Fruit fly (Drosophila melanogaster) whole organism, wandering third instar larva: Measurements from ENCODE around the gene Ude.

Experiments
- Abd-B ChIP-seq: fragments of >200 bp; optimal IDR thresholded peaks from 2 replicates; lab custom pipeline; 2017; ENCODE audit warnings: missing biosample characterization, missing genetic modification characterization
- CG32264 ChIP-seq: fragments of 200-800 bp; sonication (Bioruptor generic); optimal IDR thresholded peaks from 2 replicates; lab custom pipeline; 2016; ENCODE audit warnings: missing biosample characterization, missing genetic modification characterization
- CG9705 ChIP-seq: fragments of 200-800 bp; sonication (Bioruptor generic); optimal IDR thresholded peaks from 2 replicates; lab custom pipeline; 2018; ENCODE audit warnings: missing biosample characterization, mild to moderate bottlenecking, missing genetic modification characterization
- CrebA ChIP-seq: fragments of 200-800 bp; sonication (Bioruptor generic); optimal IDR thresholded peaks from 2 replicates; lab custom pipeline; 2016; ENCODE audit warnings: missing biosample characterization, mild to moderate bottlenecking, missing genetic modification characterization, borderline replicate concordance
- Dfd ChIP-seq: fragments of >200 bp; optimal IDR thresholded peaks from 2 replicates; lab custom pipeline; 2017; ENCODE audit warnings: missing biosample characterization, missing genetic modification characterization
- Dif ChIP-seq: fragments of 200-275, 200-300 bp; sonication (Bioruptor generic); optimal IDR thresholded peaks from 2 replicates; lab custom pipeline; 2018; ENCODE audit warnings: missing biosample characterization, missing genetic modification characterization; ENCODE audit not compliant: partially characterized antibody
- GATAd ChIP-seq: sonication (Bioruptor generic); optimal IDR thresholded peaks from 2 replicates; lab custom pipeline; 2016; ENCODE audit warnings: missing biosample characterization, missing genetic modification characterization
- HLH106 ChIP-seq: fragments of 200-800 bp; optimal IDR thresholded peaks from 3 replicates; lab custom pipeline; 2019; ENCODE audit warnings: missing biosample characterization, mild to moderate bottlenecking, missing genetic modification characterization, moderate library complexity
- Hnf4 ChIP-seq: fragments of 200-800 bp; sonication (Bioruptor generic); optimal IDR thresholded peaks from 2 replicates; lab custom pipeline; 2016; ENCODE audit warnings: missing biosample characterization, mild to moderate bottlenecking, missing genetic modification characterization
- Hr78 ChIP-seq: fragments of >200 bp; optimal IDR thresholded peaks from 2 replicates; lab custom pipeline; 2017; ENCODE audit warnings: missing biosample characterization, missing genetic modification characterization
- Hr83 ChIP-seq: fragments of 200-300 bp; sonication (Bioruptor generic); optimal IDR thresholded peaks from 2 replicates; lab custom pipeline; 2016; ENCODE audit warnings: missing biosample characterization, mild to moderate bottlenecking, missing genetic modification characterization, moderate library complexity; ENCODE audit not compliant: poor library complexity, severe bottlenecking
- Jra ChIP-seq: sonication (Bioruptor generic); optimal IDR thresholded peaks from 2 replicates; lab custom pipeline; 2016; ENCODE audit warnings: missing biosample characterization, missing genetic modification characterization
- Mio ChIP-seq: sonication (Bioruptor generic); optimal IDR thresholded peaks from 2 replicates; lab custom pipeline; 2016; ENCODE audit warnings: missing biosample characterization, missing genetic modification characterization
- Myc ChIP-seq: fragments of >200 bp; optimal IDR thresholded peaks from 2 replicates; lab custom pipeline; 2017
- N ChIP-seq: fragments of >200 bp; optimal IDR thresholded peaks from 2 replicates; lab custom pipeline; 2018; ENCODE audit warnings: missing biosample characterization, missing external identifiers, missing genetic modification characterization
- OdsH ChIP-seq: fragments of 200-800 bp; sonication (Bioruptor generic); optimal IDR thresholded peaks from 2 replicates; lab custom pipeline; 2016; ENCODE audit warnings: missing biosample characterization, mild to moderate bottlenecking, missing genetic modification characterization
- Rel ChIP-seq, 2 experiments: fragments of 200-800 bp; sonication (Bioruptor generic) in 1 of 2; optimal IDR thresholded peaks; 2 replicates in 1 of 2; 3 replicates in 1 of 2; lab custom pipeline; 2016 to 2019; ENCODE audit warnings: mild to moderate bottlenecking in 2 of 2, missing biosample characterization in 2 of 2, missing genetic modification characterization in 2 of 2, moderate library complexity in 1 of 2
- Sp1 ChIP-seq: fragments of 200-800 bp; sonication (Bioruptor generic); optimal IDR thresholded peaks from 3 replicates; lab custom pipeline; 2019; ENCODE audit warnings: missing biosample characterization, mild to moderate bottlenecking, missing genetic modification characterization, moderate library complexity
- Vsx2 ChIP-seq: fragments of 200-300, 225-300 bp; sonication (Bioruptor generic); optimal IDR thresholded peaks from 2 replicates; lab custom pipeline; 2018; ENCODE audit warnings: missing biosample characterization, missing genetic modification characterization; ENCODE audit not compliant: partially characterized antibody
- br ChIP-seq: fragments of 200-800 bp; sonication (Bioruptor generic); optimal IDR thresholded peaks from 2 replicates; lab custom pipeline; 2016; ENCODE audit warnings: missing biosample characterization, missing genetic modification characterization
- brk ChIP-seq: fragments of 200-800 bp; sonication (Bioruptor generic); optimal IDR thresholded peaks from 2 replicates; lab custom pipeline; 2016; ENCODE audit warnings: missing biosample characterization, mild to moderate bottlenecking, missing genetic modification characterization
- dl ChIP-seq, 2 experiments: fragments of 175-275, 200-275 bp in 1 of 2; fragments of 200-275 bp in 1 of 2; sonication (Bioruptor generic); optimal IDR thresholded peaks; lab custom pipeline; 2018; ENCODE audit warnings: mild to moderate bottlenecking in 2 of 2, missing biosample characterization in 2 of 2, missing genetic modification characterization in 2 of 2, moderate library complexity in 2 of 2; ENCODE audit not compliant: partially characterized antibody in 2 of 2, insufficient read depth in 1 of 2
- dmrt93B ChIP-seq: fragments of 200-800 bp; sonication (Bioruptor generic); optimal IDR thresholded peaks from 2 replicates; lab custom pipeline; 2018; ENCODE audit warnings: missing biosample characterization, mild to moderate bottlenecking, missing genetic modification characterization
- dsf ChIP-seq: sonication (Bioruptor generic); optimal IDR thresholded peaks from 2 replicates; lab custom pipeline; 2016; ENCODE audit warnings: missing biosample characterization, missing genetic modification characterization, borderline replicate concordance
- ey ChIP-seq: fragments of 200-800 bp; sonication (Bioruptor generic); optimal IDR thresholded peaks from 2 replicates; lab custom pipeline; 2016; ENCODE audit warnings: missing biosample characterization, missing genetic modification characterization
- foxo ChIP-seq, 2 experiments: fragments of 200-800 bp; sonication (Bioruptor generic); optimal IDR thresholded peaks; 2 replicates in 1 of 2; 3 replicates in 1 of 2; lab custom pipeline; 2016 to 2017; ENCODE audit warnings: missing biosample characterization in 2 of 2, missing genetic modification characterization in 2 of 2
- fru ChIP-seq: fragments of 200-800 bp; sonication (Bioruptor generic); optimal IDR thresholded peaks from 3 replicates; lab custom pipeline; 2016; ENCODE audit warnings: missing biosample characterization, mild to moderate bottlenecking, missing genetic modification characterization
- h ChIP-seq: fragments of 200-800 bp; sonication (Bioruptor generic); optimal IDR thresholded peaks from 3 replicates; lab custom pipeline; 2016; ENCODE audit warnings: missing biosample characterization, mild to moderate bottlenecking, missing genetic modification characterization
- jim ChIP-seq: fragments of 175-275, 200-325 bp; sonication (Bioruptor generic); optimal IDR thresholded peaks from 2 replicates; lab custom pipeline; 2016; ENCODE audit warnings: missing biosample characterization, mild to moderate bottlenecking, missing genetic modification characterization
- lola ChIP-seq: fragments of >200 bp; optimal IDR thresholded peaks from 2 replicates; lab custom pipeline; 2017; ENCODE audit warnings: missing biosample characterization, missing genetic modification characterization
- pan ChIP-seq: fragments of >200 bp; optimal IDR thresholded peaks from 2 replicates; lab custom pipeline; 2017
- psq ChIP-seq: fragments of 200-800 bp; sonication (Bioruptor generic); optimal IDR thresholded peaks from 3 replicates; lab custom pipeline; 2017; ENCODE audit warnings: missing biosample characterization, mild to moderate bottlenecking, missing genetic modification characterization, moderate library complexity
- rgr ChIP-seq: fragments of 200-800 bp; sonication (Bioruptor generic); optimal IDR thresholded peaks from 3 replicates; lab custom pipeline; 2016; ENCODE audit warnings: missing biosample characterization, mild to moderate bottlenecking, missing genetic modification characterization
- sage ChIP-seq: fragments of 200-800 bp; sonication (Bioruptor generic); optimal IDR thresholded peaks from 2 replicates; lab custom pipeline; 2016; ENCODE audit warnings: missing biosample characterization, mild to moderate bottlenecking, missing genetic modification characterization
- sv ChIP-seq: fragments of 200-800 bp; sonication (Bioruptor generic); optimal IDR thresholded peaks from 3 replicates; lab custom pipeline; 2016; ENCODE audit warnings: missing biosample characterization, missing genetic modification characterization
- tai ChIP-seq: sonication (Bioruptor generic); optimal IDR thresholded peaks from 2 replicates; lab custom pipeline; 2016; ENCODE audit warnings: missing biosample characterization, missing genetic modification characterization
- usp ChIP-seq: fragments of >200 bp; optimal IDR thresholded peaks from 2 replicates; lab custom pipeline; 2017; ENCODE audit warnings: missing biosample characterization, missing genetic modification characterization
- woc ChIP-seq: sonication (Bioruptor generic); optimal IDR thresholded peaks from 2 replicates; lab custom pipeline; 2016; ENCODE audit warnings: missing biosample characterization, mild to moderate bottlenecking, missing genetic modification characterization

The Ude gene

DNA sequence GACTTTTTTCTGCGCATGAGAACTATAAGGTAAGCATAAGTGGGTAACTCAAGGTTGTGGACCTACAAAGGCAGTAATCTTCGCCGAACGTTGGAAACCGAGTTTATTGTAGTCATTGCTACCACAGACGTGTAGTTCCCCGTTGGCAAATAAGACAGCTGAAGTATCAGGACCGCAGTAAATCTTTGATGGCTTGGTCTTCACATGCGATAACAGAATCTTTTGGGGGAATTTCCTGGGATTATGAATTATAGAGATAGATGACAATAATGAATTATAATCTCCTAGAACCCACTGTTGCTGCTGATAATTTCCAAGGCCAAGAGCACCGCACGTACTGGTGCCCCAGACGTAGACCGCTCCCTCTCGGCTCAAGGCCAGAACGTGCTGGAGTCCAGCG lies 23.6 kb upstream of the Ude start:
- TF ChIP-seq Hr83 (GFP tag; lab: Kevin White, UChicago) (no peak), Rel (GFP tag; optimal IDR thresholded peaks at IDR 0.05; lab: Kevin White, UChicago) (no peak), Rel (tag; optimal IDR thresholded peaks at IDR 0.05; lab: Kevin White, UChicago) (peak; percentile 96), Abd-B (GFP tag; lab: Kevin White, UChicago) (no peak), lola (GFP tag; lab: Kevin White, UChicago) (no peak)
- TF ChIP-seq, all 38 proteins: peak for 1

DNA sequence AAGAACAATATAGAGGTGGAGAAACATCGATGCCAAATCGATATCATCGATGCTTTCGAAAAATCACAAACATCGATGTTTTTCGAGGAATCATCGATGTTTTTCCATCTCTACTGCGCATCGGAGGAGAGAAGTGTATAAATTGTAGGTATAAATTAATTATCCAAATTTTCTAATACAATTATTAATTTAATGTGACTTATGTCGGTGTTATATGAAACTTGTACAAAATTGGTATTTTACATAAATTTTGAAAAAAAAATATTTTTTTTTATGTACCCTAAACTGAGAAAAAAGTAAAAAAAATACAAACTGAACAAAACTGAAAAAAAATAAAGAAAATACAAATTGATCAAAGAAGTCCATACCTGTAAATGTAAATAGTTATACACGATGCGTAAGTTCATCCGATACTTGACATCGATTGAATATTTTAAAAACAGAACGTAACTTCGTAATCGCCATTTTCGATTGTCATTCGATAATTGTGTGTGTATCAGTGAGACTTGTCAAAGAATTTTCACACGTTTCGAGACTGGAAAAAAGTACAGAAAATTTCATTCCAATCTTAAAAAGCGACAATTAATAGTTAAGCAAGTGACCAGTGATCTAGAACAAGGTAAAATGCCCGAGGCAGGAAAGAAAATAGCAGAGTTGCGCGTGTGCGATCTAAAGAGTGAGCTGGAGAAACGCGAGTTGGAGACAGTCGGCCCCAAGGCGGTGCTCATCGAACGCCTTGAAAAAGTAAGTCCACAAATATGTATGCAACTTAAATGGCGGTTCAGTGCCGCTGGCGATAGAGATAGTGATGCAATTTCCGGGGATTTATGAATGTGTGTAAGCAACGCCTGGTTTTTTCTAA lies 17.8 kb upstream of the Ude start, which contains the start of the genes CG5808 and Saf-B:
Gene CG5808 (minus strand): TSS at position 15 of the 862 bp plus-strand sequence.
Gene Saf-B (plus strand): TSS at position 472 of the 862 bp plus-strand sequence.
- TF ChIP-seq Mio (no peak), br (GFP tag; lab: Kevin White, UChicago) (no peak), dmrt93B (no peak), usp (GFP tag; lab: Kevin White, UChicago) (no peak), Hr83 (GFP tag; lab: Kevin White, UChicago) (peak; percentile 22), Jra (GFP tag; lab: Kevin White, UChicago) (no peak), psq (peak; percentile 27), woc (GFP tag; lab: Kevin White, UChicago) (no peak), tai (GFP tag; lab: Kevin White, UChicago) (no peak), brk (GFP tag; lab: Kevin White, UChicago) (no peak), jim (GFP tag; lab: Kevin White, UChicago) (no peak), Rel (GFP tag; optimal IDR thresholded peaks at IDR 0.05; lab: Kevin White, UChicago) (no peak), Rel (tag; optimal IDR thresholded peaks at IDR 0.05; lab: Kevin White, UChicago) (peak; percentile 19), Abd-B (GFP tag; lab: Kevin White, UChicago) (no peak), ey (no peak), Sp1 (GFP tag; lab: Kevin White, UChicago) (no peak), GATAd (GFP tag; lab: Kevin White, UChicago) (no peak), CG9705 (GFP tag; lab: Kevin White, UChicago) (no peak), sv (no peak)
- TF ChIP-seq, all 38 proteins: peak for 3

DNA sequence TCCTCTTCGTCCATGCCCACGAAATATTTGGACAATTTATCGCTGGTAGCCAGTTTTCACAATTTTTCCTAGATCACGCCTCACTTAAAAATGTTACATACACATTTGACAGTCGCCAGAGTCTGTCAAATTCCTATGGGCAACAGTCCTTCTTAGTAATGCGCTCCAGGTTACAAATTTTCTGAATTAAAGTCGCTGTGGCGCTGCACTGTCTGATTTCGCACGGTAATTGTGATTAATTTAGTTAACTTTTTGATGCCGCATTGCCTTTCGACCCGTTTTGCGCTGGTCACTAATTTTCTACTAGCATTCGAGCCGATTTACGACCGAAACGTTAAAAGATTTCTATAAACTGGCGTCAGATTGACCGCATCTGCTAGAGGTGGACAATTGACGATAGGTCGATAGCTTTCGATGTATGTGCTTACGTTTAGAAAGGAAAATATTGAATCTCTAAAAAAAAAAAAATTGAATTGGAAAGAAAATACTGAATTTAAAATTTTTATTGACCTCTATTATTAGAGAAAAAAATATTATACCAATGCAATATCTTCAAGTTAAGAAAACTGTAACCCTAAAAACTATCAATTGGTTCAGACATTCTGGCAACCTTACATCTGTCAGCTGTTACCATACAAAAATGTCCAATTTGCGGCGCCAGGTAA lies 14.3 kb upstream of the Ude start, which contains the start of the genes lili and CG34150:
Gene lili (minus strand): TSS at position 376 of the 665 bp plus-strand sequence.
Gene CG34150 (plus strand): TSS at position 626 of the 665 bp plus-strand sequence.
- peak; percentile 77 for TF ChIP-seq HLH106 (tag; lab: Kevin White, UChicago)
- peak; percentile 81 for TF ChIP-seq h (GFP tag; lab: Kevin White, UChicago)
- TF ChIP-seq woc (GFP tag; lab: Kevin White, UChicago), result peak; percentile 74
- TF ChIP-seq Abd-B (GFP tag; lab: Kevin White, UChicago), result no peak
- TF ChIP-seq lola (GFP tag; lab: Kevin White, UChicago), result no peak
- TF ChIP-seq sage, result no peak
- TF ChIP-seq N (GFP tag; lab: Kevin White, UChicago), result no peak
- TF ChIP-seq psq, result peak; percentile 59
- no peak for TF ChIP-seq dl (GFP tag; optimal IDR thresholded peaks at IDR 0.05; lab: Kevin White, UChicago; ENCODE audit: insufficient read depth in 1 of 2, partially characterized antibody in 2 of 2)
- TF ChIP-seq Dfd, result no peak
- peak; percentile 67 for TF ChIP-seq Sp1 (GFP tag; lab: Kevin White, UChicago)
- peak; percentile 89 for TF ChIP-seq Hnf4 (GFP tag; lab: Kevin White, UChicago)
- TF ChIP-seq Vsx2, result no peak
- peak; percentile 63 for TF ChIP-seq Hr83 (GFP tag; lab: Kevin White, UChicago)
- no peak for TF ChIP-seq Hr78 (GFP tag; lab: Kevin White, UChicago)
- peak; percentile 78 for TF ChIP-seq rgr (GFP tag; lab: Kevin White, UChicago)
- peak; percentile 70 for TF ChIP-seq fru (GFP tag; lab: Kevin White, UChicago)
- peak; percentile 64 for TF ChIP-seq OdsH (GFP tag; lab: Kevin White, UChicago)
- TF ChIP-seq foxo (GFP tag; optimal IDR thresholded peaks at IDR 0.05; lab: Kevin White, UChicago), result peak in 1 of 2 experiments; percentile 87
- TF ChIP-seq Mio, result no peak
- peak; percentile 81 for TF ChIP-seq GATAd (GFP tag; lab: Kevin White, UChicago)
- TF ChIP-seq Myc (lab: Kevin White, UChicago), result no peak
- TF ChIP-seq ey, result peak; percentile 79
- TF ChIP-seq CG9705 (GFP tag; lab: Kevin White, UChicago), result peak; percentile 55
- peak; percentile 46 for TF ChIP-seq CG32264 (GFP tag; lab: Kevin White, UChicago)
- no peak for TF ChIP-seq CrebA (GFP tag; lab: Kevin White, UChicago)
- no peak for TF ChIP-seq Dif (GFP tag; lab: Kevin White, UChicago)
- TF ChIP-seq dmrt93B, result no peak
- TF ChIP-seq jim (GFP tag; lab: Kevin White, UChicago), result no peak
- no peak for TF ChIP-seq pan (lab: Kevin White, UChicago)
- no peak for TF ChIP-seq usp (GFP tag; lab: Kevin White, UChicago)
- peak; percentile 80 for TF ChIP-seq dsf (GFP tag; lab: Kevin White, UChicago)
- no peak for TF ChIP-seq Jra (GFP tag; lab: Kevin White, UChicago)
- TF ChIP-seq br (GFP tag; lab: Kevin White, UChicago), result peak; percentile 67
- no peak for TF ChIP-seq Rel (GFP tag; optimal IDR thresholded peaks at IDR 0.05; lab: Kevin White, UChicago)
- TF ChIP-seq Rel (tag; optimal IDR thresholded peaks at IDR 0.05; lab: Kevin White, UChicago), result peak; percentile 36
- TF ChIP-seq brk (GFP tag; lab: Kevin White, UChicago), result peak; percentile 89
- no peak for TF ChIP-seq tai (GFP tag; lab: Kevin White, UChicago)
- peak; percentile 72 for TF ChIP-seq sv
- TF ChIP-seq, all 38 proteins: peak for 20
